Worm (Caenorhabditis elegans) whole organism, L4 larva: Measurements from ENCODE around the gene sru-3.

ENCODE experiments used
- F26F4.8 ChIP-seq: fragments of 200-800 bp; sonication (Bioruptor generic); conservative IDR thresholded peaks from 2 replicates; pipeline ENCODE4 v1.3.6; 2022; ENCODE audit warnings: missing genetic modification characterization, missing compliant biosample characterization
- F37D6.2 ChIP-seq: sonication (generic microtip); optimal IDR thresholded peaks from 2 replicates; lab custom pipeline; 2016; ENCODE audit warnings: mild to moderate bottlenecking, missing genetic modification characterization, missing compliant biosample characterization
- F44E2.7 ChIP-seq: fragments of 200-800 bp; sonication (Bioruptor generic); IDR thresholded peaks from 2 replicates; pipeline ENCODE4 v2.1.2; 2022; ENCODE audit warnings: missing genetic modification characterization, missing compliant biosample characterization
- F49E8.2 ChIP-seq: sonication (generic microtip); optimal IDR thresholded peaks from 2 replicates; lab custom pipeline; 2016; ENCODE audit warnings: missing compliant biosample characterization, mild to moderate bottlenecking, missing genetic modification characterization, borderline replicate concordance
- T20F7.1 ChIP-seq: fragments of 200-800 bp; sonication (Bioruptor generic); optimal IDR thresholded peaks from 2 replicates; lab custom pipeline; 2018; ENCODE audit warnings: mild to moderate bottlenecking, missing genetic modification characterization, missing compliant biosample characterization
- Y105C5A.15 ChIP-seq: fragments of 200-800 bp; sonication (Bioruptor generic); IDR thresholded peaks from 2 replicates; pipeline ENCODE4 v1.3.6; 2022; ENCODE audit warnings: missing genetic modification characterization, missing compliant biosample characterization
- ZK337.2 ChIP-seq: fragments of 200-800 bp; sonication (Bioruptor generic); IDR thresholded peaks from 2 replicates; pipeline ENCODE4 v1.3.6; 2022; ENCODE audit warnings: missing genetic modification reagents, missing genetic modification characterization, missing compliant biosample characterization
- aly-2 ChIP-seq: sonication (generic microtip); optimal IDR thresholded peaks from 2 replicates; lab custom pipeline; 2018; ENCODE audit warnings: missing biosample characterization, missing genetic modification characterization
- ama-1 ChIP-seq: fragments of 150-350 bp; optimal IDR thresholded peaks from 2 replicates; lab custom pipeline; 2014; ENCODE audit warnings: inconsistent platforms, mixed read lengths
- arid-1 ChIP-seq: fragments of 200-800 bp; sonication (Bioruptor generic); conservative IDR thresholded peaks from 2 replicates; pipeline ENCODE4 v1.3.6; 2022; ENCODE audit warnings: missing genetic modification reagents, missing genetic modification characterization, missing compliant biosample characterization
- attf-4 ChIP-seq: sonication (generic microtip); optimal IDR thresholded peaks from 3 replicates; lab custom pipeline; 2017; ENCODE audit warnings: missing biosample characterization, missing genetic modification characterization
- ceh-28 ChIP-seq: fragments of 150-350 bp; optimal IDR thresholded peaks from 2 replicates; lab custom pipeline; 2014; ENCODE audit warnings: missing biosample characterization, missing genetic modification reagents, missing genetic modification characterization
- ceh-32 ChIP-seq: sonication (generic microtip); optimal IDR thresholded peaks from 2 replicates; lab custom pipeline; 2016; ENCODE audit warnings: mild to moderate bottlenecking, missing genetic modification characterization, missing compliant biosample characterization; ENCODE audit not compliant: poor library complexity
- ceh-44 ChIP-seq: fragments of 200-800 bp; sonication (Bioruptor generic); IDR thresholded peaks from 2 replicates; pipeline ENCODE4 v1.3.6; 2022; ENCODE audit warnings: missing genetic modification reagents, missing genetic modification characterization, missing compliant biosample characterization
- ceh-62 ChIP-seq: sonication (generic microtip); optimal IDR thresholded peaks from 2 replicates; lab custom pipeline; 2017; ENCODE audit warnings: missing biosample characterization, missing genetic modification characterization
- ceh-82 ChIP-seq: sonication (generic microtip); optimal IDR thresholded peaks from 2 replicates; lab custom pipeline; 2017; ENCODE audit warnings: missing biosample characterization, missing genetic modification characterization
- cey-2 ChIP-seq: sonication (generic microtip); optimal IDR thresholded peaks from 3 replicates; lab custom pipeline; 2017; ENCODE audit warnings: missing genetic modification characterization, mild to moderate bottlenecking, missing compliant biosample characterization, antibody characterized with exemption, borderline replicate concordance; ENCODE audit not compliant: insufficient read depth
- dmd-8 ChIP-seq: fragments of 200-800 bp; sonication (Bioruptor generic); IDR thresholded peaks from 2 replicates; pipeline ENCODE4 v1.3.6; 2022; ENCODE audit warnings: missing genetic modification characterization, missing compliant biosample characterization
- dpl-1 ChIP-seq: fragments of 150-350 bp; optimal IDR thresholded peaks from 2 replicates; lab custom pipeline; 2014; ENCODE audit warnings: missing biosample characterization, missing genetic modification reagents, missing genetic modification characterization
- duxl-1 ChIP-seq: sonication (generic microtip); optimal IDR thresholded peaks from 2 replicates; lab custom pipeline; 2016; ENCODE audit warnings: mild to moderate bottlenecking, missing genetic modification characterization, moderate library complexity, missing compliant biosample characterization; ENCODE audit not compliant: poor library complexity
- egl-43 ChIP-seq: fragments of 200-800 bp; sonication (Bioruptor generic); IDR thresholded peaks from 2 replicates; pipeline ENCODE4 v1.3.6; 2022; ENCODE audit warnings: missing genetic modification reagents, missing genetic modification characterization, missing compliant biosample characterization
- hlh-11 ChIP-seq: fragments of 200-800 bp; sonication (Bioruptor generic); optimal IDR thresholded peaks from 2 replicates; lab custom pipeline; 2018; ENCODE audit warnings: mild to moderate bottlenecking, missing genetic modification characterization, missing compliant biosample characterization
- hmg-1.1 ChIP-seq: fragments of 200-800 bp; sonication (Bioruptor generic); IDR thresholded peaks from 2 replicates; pipeline ENCODE4 v1.3.6; 2022; ENCODE audit warnings: missing genetic modification reagents, missing genetic modification characterization, missing compliant biosample characterization
- lim-7 ChIP-seq: fragments of 200-800 bp; sonication (Bioruptor generic); IDR thresholded peaks from 2 replicates; pipeline ENCODE4 v1.3.6; 2022; ENCODE audit warnings: missing genetic modification characterization, missing compliant biosample characterization
- lin-1 ChIP-seq: fragments of 200-800 bp; sonication (Bioruptor generic); IDR thresholded peaks from 2 replicates; pipeline ENCODE4 v1.3.6; 2022; ENCODE audit warnings: missing genetic modification reagents, missing genetic modification characterization, missing compliant biosample characterization
- lin-15B ChIP-seq: fragments of 150-350 bp; sonication (generic microtip); optimal IDR thresholded peaks from 3 replicates; lab custom pipeline; 2014; ENCODE audit warnings: missing biosample characterization, missing genetic modification characterization
- lin-29 ChIP-seq: fragments of 200-800 bp; sonication (Bioruptor generic); IDR thresholded peaks from 2 replicates; pipeline ENCODE4 v1.3.6; 2022; ENCODE audit warnings: missing genetic modification reagents, missing genetic modification characterization, missing compliant biosample characterization
- madf-9 ChIP-seq: fragments of 200-800 bp; sonication (Bioruptor generic); conservative IDR thresholded peaks from 2 replicates; pipeline ENCODE4 v1.3.6; 2022; ENCODE audit warnings: missing genetic modification reagents, missing genetic modification characterization, missing compliant biosample characterization
- mdl-1 ChIP-seq, 2 experiments: fragments of 150-350 bp in 1 of 2; sonication (generic microtip) in 1 of 2; optimal IDR thresholded peaks; 2 replicates each; lab custom pipeline; 2014 to 2017; ENCODE audit warnings: missing biosample characterization in 2 of 2, missing genetic modification characterization in 2 of 2
- mep-1 ChIP-seq: fragments of 150-350 bp; sonication (generic microtip); optimal IDR thresholded peaks from 3 replicates; lab custom pipeline; 2014; ENCODE audit warnings: missing biosample characterization, missing genetic modification characterization
- mxl-3 ChIP-seq: fragments of 200-800 bp; sonication (Bioruptor generic); optimal IDR thresholded peaks from 2 replicates; lab custom pipeline; 2018; ENCODE audit warnings: mild to moderate bottlenecking, missing genetic modification characterization, missing compliant biosample characterization
- nhr-111 ChIP-seq: fragments of 200-800 bp; sonication (Bioruptor generic); optimal IDR thresholded peaks from 2 replicates; lab custom pipeline; 2018; ENCODE audit warnings: mild to moderate bottlenecking, missing genetic modification characterization, missing compliant biosample characterization
- nhr-28 ChIP-seq: fragments of 150-350 bp; optimal IDR thresholded peaks from 2 replicates; lab custom pipeline; 2014; ENCODE audit warnings: missing biosample characterization, missing genetic modification characterization
- nhr-41 ChIP-seq: fragments of 200-800 bp; sonication (Bioruptor generic); IDR thresholded peaks from 2 replicates; pipeline ENCODE4 v1.3.6; 2022; ENCODE audit warnings: missing genetic modification reagents, missing genetic modification characterization, missing compliant biosample characterization
- nhr-42 ChIP-seq: fragments of 200-800 bp; sonication (Bioruptor generic); IDR thresholded peaks from 2 replicates; pipeline ENCODE4 v1.3.6; 2022; ENCODE audit warnings: missing genetic modification characterization, missing compliant biosample characterization
- nhr-48 ChIP-seq: sonication (generic microtip); optimal IDR thresholded peaks from 2 replicates; lab custom pipeline; 2016; ENCODE audit warnings: mild to moderate bottlenecking, missing genetic modification characterization, missing compliant biosample characterization
- nhr-6 ChIP-seq: fragments of 150-350 bp; optimal IDR thresholded peaks from 2 replicates; lab custom pipeline; 2014; ENCODE audit warnings: missing biosample characterization, missing genetic modification characterization
- nhr-77 ChIP-seq: fragments of 150-350 bp; optimal IDR thresholded peaks from 2 replicates; lab custom pipeline; 2014; ENCODE audit warnings: missing biosample characterization, missing genetic modification characterization
- pha-4 ChIP-seq, 2 experiments: fragments of 150-350 bp in 1 of 2; fragments of 200-800 bp in 1 of 2; sonication (Bioruptor generic) in 1 of 2; IDR thresholded peaks in 1 of 2; optimal IDR thresholded peaks in 1 of 2; 2 replicates each; pipeline versions ENCODE4 v1.3.6 to Lab custom; 2014 to 2022; ENCODE audit warnings: missing genetic modification characterization in 2 of 2, missing genetic modification reagents in 2 of 2, missing biosample characterization in 1 of 2, missing compliant biosample characterization in 1 of 2
- pqm-1 ChIP-seq: sonication (generic microtip); optimal IDR thresholded peaks from 2 replicates; lab custom pipeline; 2017; ENCODE audit warnings: missing biosample characterization, missing genetic modification characterization
- snpc-1.2 ChIP-seq: fragments of 200-800 bp; sonication (Bioruptor generic); IDR thresholded peaks from 2 replicates; pipeline ENCODE4 v1.3.6; 2022; ENCODE audit warnings: missing genetic modification reagents, missing genetic modification characterization, missing compliant biosample characterization
- spr-3 ChIP-seq: fragments of 200-800 bp; sonication (Bioruptor generic); optimal IDR thresholded peaks from 2 replicates; lab custom pipeline; 2018; ENCODE audit warnings: mild to moderate bottlenecking, missing genetic modification characterization, missing compliant biosample characterization
- tag-97 ChIP-seq: fragments of 200-800 bp; sonication (Bioruptor generic); IDR thresholded peaks from 2 replicates; pipeline ENCODE4 v1.3.6; 2022; ENCODE audit warnings: missing genetic modification characterization, missing compliant biosample characterization
- unc-130 ChIP-seq: sonication (generic microtip); optimal IDR thresholded peaks from 2 replicates; lab custom pipeline; 2016; ENCODE audit warnings: missing genetic modification reagents, missing genetic modification characterization, missing compliant biosample characterization
- unc-39 ChIP-seq: sonication (generic microtip); optimal IDR thresholded peaks from 2 replicates; lab custom pipeline; 2017; ENCODE audit warnings: missing biosample characterization, missing genetic modification characterization
- vab-7 ChIP-seq: fragments of 200-800 bp; sonication (Bioruptor generic); IDR thresholded peaks from 2 replicates; pipeline ENCODE4 v1.3.6; 2022; ENCODE audit warnings: missing genetic modification reagents, missing genetic modification characterization, missing compliant biosample characterization
- zag-1 ChIP-seq: fragments of 150-350 bp; optimal IDR thresholded peaks from 2 replicates; lab custom pipeline; 2014; ENCODE audit warnings: missing biosample characterization, missing genetic modification characterization
- zfp-2 ChIP-seq: sonication (generic microtip); optimal IDR thresholded peaks from 2 replicates; lab custom pipeline; 2016; ENCODE audit warnings: mild to moderate bottlenecking, missing genetic modification characterization, missing compliant biosample characterization
- zip-11 ChIP-seq: fragments of 200-800 bp; sonication (Bioruptor generic); IDR thresholded peaks from 2 replicates; pipeline ENCODE4 v1.3.6; 2022; ENCODE audit warnings: missing genetic modification characterization, missing compliant biosample characterization

sru-3 gene

ce11 chrIV:9510439-9510838, 14.0 kb downstream of the sru-3 start, which contains the start of gene C33A12.4:
TSS of gene C33A12.4 (minus strand) at chrIV:9510569.
- TF ChIP-seq nhr-42, result 0 out of 2 replicates have a peak, but pooled peaks have one; percentile 10
- TF ChIP-seq ama-1, result peak; percentile 28
- no peak for TF ChIP-seq unc-39 (tag; lab: Kevin White, UChicago)

- peak; percentile 62 for TF ChIP-seq F49E8.2 (tag; lab: Kevin White, UChicago)
- TF ChIP-seq snpc-1.2 (GFP tag; lab: Robert Waterston, UW), result peak; percentile 50
- TF ChIP-seq ZK337.2 (GFP tag; lab: Robert Waterston, UW), result no peak
- TF ChIP-seq zag-1 (tag; lab: Kevin White, UChicago), result no peak
- peak; percentile 66 for TF ChIP-seq nhr-6 (tag; lab: Kevin White, UChicago)
- TF ChIP-seq F26F4.8 (GFP tag; lab: Robert Waterston, UW), result no peak
- TF ChIP-seq F37D6.2 (tag; lab: Kevin White, UChicago), result peak; percentile 53
- TF ChIP-seq arid-1 (GFP tag; lab: Robert Waterston, UW), result peak; percentile 61; the same call in 1 of the 2 replicates
- TF ChIP-seq zip-11 (GFP tag; lab: Robert Waterston, UW), result no peak
- TF ChIP-seq T20F7.1 (GFP tag; lab: Kevin White, UChicago), result peak; percentile 65
- TF ChIP-seq ama-1, result peak; percentile 52
- no peak for TF ChIP-seq cey-2 (tag; lab: Kevin White, UChicago)
- peak; percentile 65 for TF ChIP-seq hlh-11 (tag; lab: Kevin White, UChicago)
- TF ChIP-seq lin-15B (tag; lab: Kevin White, UChicago), result no peak
- TF ChIP-seq ceh-62 (tag; lab: Kevin White, UChicago), result no peak
- 0 out of 2 replicates have a peak, but pooled peaks have one; percentile 26 for TF ChIP-seq lim-7 (GFP tag; lab: Robert Waterston, UW)
- TF ChIP-seq nhr-111 (GFP tag; lab: Kevin White, UChicago), result no peak
- peak; percentile 74 for TF ChIP-seq nhr-48 (tag; lab: Kevin White, UChicago)
- TF ChIP-seq ceh-28, result no peak
- TF ChIP-seq hmg-1.1, result peak; percentile 62
- TF ChIP-seq ceh-32, result peak; percentile 46
- TF ChIP-seq nhr-77 (tag; lab: Kevin White, UChicago), result no peak
- TF ChIP-seq tag-97 (GFP tag; lab: Robert Waterston, UW), result no peak
- TF ChIP-seq egl-43 (GFP tag; lab: Robert Waterston, UW), result no peak
- TF ChIP-seq lin-29 (GFP tag; lab: Robert Waterston, UW), result no peak
- no peak for TF ChIP-seq ceh-82
- TF ChIP-seq duxl-1 (tag; lab: Kevin White, UChicago), result peak; percentile 62
- TF ChIP-seq pqm-1 (tag; lab: Kevin White, UChicago), result no peak
- peak; percentile 59 for TF ChIP-seq spr-3 (GFP tag; lab: Kevin White, UChicago)
- TF ChIP-seq mdl-1 (tag; optimal IDR thresholded peaks at IDR 0.05; lab: Kevin White, UChicago), result peak in 1 of 2 experiments; percentile 71
- TF ChIP-seq Y105C5A.15 (GFP tag; lab: Robert Waterston, UW), result 0 out of 2 replicates have a peak, but pooled peaks have one; percentile 13
- TF ChIP-seq zfp-2 (tag; lab: Kevin White, UChicago), result no peak
- TF ChIP-seq mep-1 (tag; lab: Kevin White, UChicago), result peak; percentile 90
- no peak for TF ChIP-seq attf-4 (tag; lab: Kevin White, UChicago)
- TF ChIP-seq unc-130 (GFP tag; lab: Kevin White, UChicago), result no peak
- no peak for TF ChIP-seq nhr-28 (tag; lab: Kevin White, UChicago)
- TF ChIP-seq dpl-1, result peak; percentile 41
- no peak for TF ChIP-seq aly-2 (tag; lab: Kevin White, UChicago)
- TF ChIP-seq pha-4 (GFP tag; IDR thresholded peaks at IDR 0.05; lab: Robert Waterston, UW), result peak; percentile 56; the same call in 1 of the 2 replicates
- TF ChIP-seq pha-4 (tag; optimal IDR thresholded peaks at IDR 0.05; lab: Kevin White, UChicago), result no peak
- no peak; the same call in 1 of the 2 replicates for TF ChIP-seq vab-7 (GFP tag; lab: Robert Waterston, UW)
- TF ChIP-seq madf-9 (GFP tag; lab: Robert Waterston, UW), result 0 out of 2 replicates have a peak, but pooled peaks have one; percentile 40
- TF ChIP-seq lin-1, result no peak
- no peak for TF ChIP-seq F44E2.7 (GFP tag; lab: Robert Waterston, UW)
- no peak for TF ChIP-seq dmd-8 (GFP tag; lab: Robert Waterston, UW)
- no peak for TF ChIP-seq nhr-41
- no peak for TF ChIP-seq ceh-44
- no peak for TF ChIP-seq mxl-3 (GFP tag; lab: Kevin White, UChicago)
These were observed 14.8 kb downstream of the sru-3 start for ce11 chrIV:9511221-9511638.
